Worm (Caenorhabditis elegans) whole organism, midembryonic: Measurements from ENCODE around the gene spp-12.

Experiments used
- T22C8.4 ChIP-seq: fragments of 200-800 bp; sonication (Bioruptor generic); IDR thresholded peaks from 2 replicates; pipeline ENCODE4 v1.3.6; 2022; ENCODE audit warnings: missing genetic modification characterization, missing compliant biosample characterization
- flt-1 ChIP-seq: fragments of 200-800 bp; sonication (Bioruptor generic); IDR thresholded peaks from 2 replicates; pipeline ENCODE4 v1.3.6; 2022; ENCODE audit warnings: missing genetic modification characterization, missing compliant biosample characterization
- med-1 ChIP-seq: sonication (generic microtip); optimal IDR thresholded peaks from 2 replicates; lab custom pipeline; 2017; ENCODE audit warnings: missing genetic modification characterization, mild to moderate bottlenecking, missing compliant biosample characterization, antibody characterized with exemption, missing genetic modification reagents; ENCODE audit not compliant: insufficient read depth
- tab-1 ChIP-seq: fragments of 200-800 bp; sonication (Bioruptor generic); IDR thresholded peaks from 2 replicates; pipeline ENCODE4 v1.3.6; 2022; ENCODE audit warnings: missing genetic modification characterization, missing compliant biosample characterization
- ztf-29 ChIP-seq: fragments of 200-800 bp; sonication (Bioruptor generic); IDR thresholded peaks from 2 replicates; pipeline ENCODE4 v1.3.6; 2022; ENCODE audit warnings: missing genetic modification reagents, missing genetic modification characterization, missing compliant biosample characterization

DNA sequence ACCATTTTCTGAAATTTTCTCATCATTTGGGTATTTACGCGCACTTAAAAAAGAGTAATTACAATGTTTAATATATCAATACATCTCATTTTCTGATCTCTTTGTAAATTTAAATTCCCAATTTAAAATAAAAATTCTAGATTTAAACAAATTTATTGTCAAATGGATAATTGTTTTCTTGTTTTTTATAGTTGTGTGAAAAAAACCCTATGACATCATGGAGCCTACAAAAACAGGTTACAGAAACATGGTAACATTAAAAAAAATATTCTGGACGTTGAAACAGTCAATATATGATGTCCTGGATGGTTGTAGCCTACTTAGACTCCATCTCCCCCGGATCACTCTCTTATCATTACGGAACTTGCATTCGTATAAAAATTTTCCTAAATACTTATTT is at the start of gene spp-12:
- no peak for TF ChIP-seq med-1
- no peak for TF ChIP-seq ztf-29 (GFP tag; lab: Robert Waterston, UW)
- TF ChIP-seq T22C8.4 (GFP tag; lab: Robert Waterston, UW), result no peak
- no peak for TF ChIP-seq flt-1 (GFP tag; lab: Robert Waterston, UW)
- no peak for TF ChIP-seq tab-1 (GFP tag; lab: Robert Waterston, UW)
